Worm (Caenorhabditis elegans): ENCODE measurements around the gene F10G2.10.

The F10G2.10 gene

DNA sequence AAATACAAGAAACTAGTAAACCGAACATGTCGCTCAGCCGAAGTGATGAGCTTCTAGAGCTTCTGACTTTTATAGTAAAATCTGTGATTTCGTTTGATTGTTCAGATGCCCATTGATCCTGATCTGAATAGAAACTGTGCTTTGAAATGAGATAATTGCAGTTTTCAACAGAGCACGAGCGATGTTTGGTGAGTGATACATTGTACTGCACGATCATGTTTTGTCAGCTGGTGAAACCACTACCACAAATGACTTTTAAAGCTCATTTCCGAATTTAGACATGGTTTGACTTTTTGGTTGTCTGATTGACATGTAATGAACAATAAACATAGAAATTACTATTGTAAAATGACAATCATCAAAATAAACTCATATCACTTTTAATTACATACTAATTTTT, 33.4 kb downstream of the F10G2.10 start, which contains the start of gene tag-293:
TSS of gene tag-293 (minus strand) at position 101 of the 400 bp plus-strand sequence.
- TF ChIP-seq ref-2 (tag; optimal IDR thresholded peaks at IDR 0.05) (no peak), npax-4 (tag; optimal IDR thresholded peaks at IDR 0.05) (no peak), nhr-11 (tag; optimal IDR thresholded peaks at IDR 0.05) (no peak), nfya-1 (tag; optimal IDR thresholded peaks at IDR 0.05) (no peak), fkh-10 (GFP tag; optimal IDR thresholded peaks at IDR 0.05) (no peak), elt-4 (tag; optimal IDR thresholded peaks at IDR 0.05) (no peak), ceh-22 (tag; optimal IDR thresholded peaks at IDR 0.05) (no peak), K02D7.2 (tag; optimal IDR thresholded peaks at IDR 0.05) (no peak), ceh-9 (tag; optimal IDR thresholded peaks at IDR 0.05) (no peak), unc-55 (GFP tag; optimal IDR thresholded peaks at IDR 0.05) (no peak), ceh-31 (tag; optimal IDR thresholded peaks at IDR 0.05) (no peak), syd-9 (tag; optimal IDR thresholded peaks at IDR 0.05) (no peak)

DNA sequence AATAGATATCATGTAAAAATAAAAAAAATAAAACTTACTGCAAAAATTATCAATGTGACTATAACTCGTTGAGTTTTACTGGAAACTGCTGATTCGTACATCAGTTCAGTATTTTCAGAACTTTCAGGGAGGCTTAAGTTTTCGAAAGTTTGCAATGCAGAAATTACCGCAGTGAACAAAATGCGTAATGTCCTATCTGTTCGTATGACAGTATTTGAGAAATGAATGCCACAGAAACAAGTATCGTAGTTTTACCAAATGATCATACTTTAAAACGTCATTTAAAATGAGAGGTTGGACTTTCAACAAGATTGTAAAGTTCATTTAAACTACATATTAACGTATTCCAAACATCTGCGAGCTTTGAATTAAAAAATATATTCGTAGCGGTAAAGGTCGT, 34.7 kb downstream of the F10G2.10 start, which contains the start of gene C03G6.21:
TSS of gene C03G6.21 (minus strand) at position 101 of the 400 bp plus-strand sequence.
- TF ChIP-seq pqm-1 (tag; optimal IDR thresholded peaks at IDR 0.05) (no peak), ceh-31 (tag; optimal IDR thresholded peaks at IDR 0.05) (no peak), ceh-19 (GFP tag; optimal IDR thresholded peaks at IDR 0.05) (no peak), pag-3 (tag; optimal IDR thresholded peaks at IDR 0.05; ENCODE audit: borderline replicate concordance) (no peak), ceh-48 (tag; optimal IDR thresholded peaks at IDR 0.05) (no peak), ceh-34 (tag; optimal IDR thresholded peaks at IDR 0.05) (no peak), lim-6 (tag; optimal IDR thresholded peaks at IDR 0.05) (no peak), pros-1 (tag; optimal IDR thresholded peaks at IDR 0.05) (no peak), ceh-6 (GFP tag; optimal IDR thresholded peaks at IDR 0.05) (no peak), nhr-11 (tag; optimal IDR thresholded peaks at IDR 0.05) (no peak), odd-2 (tag; optimal IDR thresholded peaks at IDR 0.05) (no peak), mec-3 (tag; optimal IDR thresholded peaks at IDR 0.05; ENCODE audit: borderline replicate concordance) (no peak), fkh-6 (tag; optimal IDR thresholded peaks at IDR 0.05) (no peak)

ce11 chrV:7357132-7357531, 35.1 kb downstream of the F10G2.10 start, which contains the start of gene C03G6.6:
C03G6.6 (plus strand) TSS chrV:7357432.
- TF ChIP-seq ahr-1 (tag; optimal IDR thresholded peaks at IDR 0.05) (no peak), unc-55 (GFP tag; optimal IDR thresholded peaks at IDR 0.05) (no peak), nhr-232 (tag; optimal IDR thresholded peaks at IDR 0.05) (no peak), npax-4 (tag; optimal IDR thresholded peaks at IDR 0.05) (no peak), madf-2 (tag; optimal IDR thresholded peaks at IDR 0.05) (no peak), pros-1 (tag; optimal IDR thresholded peaks at IDR 0.05) (no peak), dve-1 (tag; optimal IDR thresholded peaks at IDR 0.05) (no peak), dmd-4 (tag; optimal IDR thresholded peaks at IDR 0.05; ENCODE audit: borderline replicate concordance) (no peak), pha-2 (tag; optimal IDR thresholded peaks at IDR 0.05) (no peak), fax-1 (tag; optimal IDR thresholded peaks at IDR 0.05) (no peak), elt-2 (tag; optimal IDR thresholded peaks at IDR 0.05) (no peak), ceh-9 (tag; optimal IDR thresholded peaks at IDR 0.05) (no peak), pax-1 (tag; optimal IDR thresholded peaks at IDR 0.05) (no peak), unc-3 (GFP tag; conservative IDR thresholded peaks at IDR 0.05) (no peak), unc-3 (tag; optimal IDR thresholded peaks at IDR 0.05) (no peak), tbx-2 (tag; optimal IDR thresholded peaks at IDR 0.05) (no peak), T23F11.4 (GFP tag; optimal IDR thresholded peaks at IDR 0.05) (no peak), syd-9 (tag; optimal IDR thresholded peaks at IDR 0.05) (no peak), hlh-6 (tag; optimal IDR thresholded peaks at IDR 0.05) (no peak), ets-4 (tag; optimal IDR thresholded peaks at IDR 0.05) (no peak)

DNA sequence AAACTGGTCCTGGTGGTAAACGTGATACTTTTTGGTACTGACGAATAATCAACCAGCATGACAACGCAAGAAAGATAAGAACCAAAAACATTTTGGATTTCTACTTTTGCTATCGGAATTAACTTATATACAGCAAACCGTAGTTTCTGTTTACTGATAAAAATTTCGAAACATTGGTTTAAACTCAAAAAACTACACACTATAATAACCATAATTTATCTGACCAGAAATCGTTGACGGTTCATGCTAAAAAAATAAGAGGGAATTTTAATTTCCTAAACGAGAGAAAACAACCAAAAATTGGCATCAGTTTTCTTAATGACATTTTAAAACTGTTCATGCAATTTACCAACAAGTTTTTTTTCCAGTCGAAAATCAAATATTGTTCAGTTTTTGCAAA, 39.7 kb downstream of the F10G2.10 start, which contains the start of gene cyp-35A1:
TSS of gene cyp-35A1 (minus strand) at position 101 of the 400 bp plus-strand sequence.
- TF ChIP-seq hlh-30 (tag; optimal IDR thresholded peaks at IDR 0.05; ENCODE audit: insufficient read depth) (no peak), ceh-19 (GFP tag; optimal IDR thresholded peaks at IDR 0.05) (no peak), F13H6.1 (tag; optimal IDR thresholded peaks at IDR 0.05) (no peak), pqm-1 (tag; optimal IDR thresholded peaks at IDR 0.05) (no peak), ceh-34 (tag; optimal IDR thresholded peaks at IDR 0.05) (no peak), lim-6 (tag; optimal IDR thresholded peaks at IDR 0.05) (no peak), ceh-2 (tag; optimal IDR thresholded peaks at IDR 0.05) (no peak), fax-1 (tag; optimal IDR thresholded peaks at IDR 0.05) (no peak), hlh-6 (tag; optimal IDR thresholded peaks at IDR 0.05) (no peak), pax-1 (tag; optimal IDR thresholded peaks at IDR 0.05) (no peak), mec-3 (tag; optimal IDR thresholded peaks at IDR 0.05; ENCODE audit: borderline replicate concordance) (no peak), hlh-8 (tag; optimal IDR thresholded peaks at IDR 0.05) (no peak), ceh-6 (GFP tag; optimal IDR thresholded peaks at IDR 0.05) (no peak), sdc-2 (tag; optimal IDR thresholded peaks at IDR 0.05) (no peak), ttx-3 (tag; optimal IDR thresholded peaks at IDR 0.05) (no peak), elt-4 (tag; optimal IDR thresholded peaks at IDR 0.05) (no peak), gmeb-2 (tag; optimal IDR thresholded peaks at IDR 0.05) (no peak), nhr-232 (tag; optimal IDR thresholded peaks at IDR 0.05) (no peak), C08G9.2 (tag; optimal IDR thresholded peaks at IDR 0.05) (no peak), hlh-13 (GFP tag; optimal IDR thresholded peaks at IDR 0.05) (no peak)

All from whole organism, late embryonic.